Worm (Caenorhabditis elegans) whole organism, young adult: ENCODE data around the gene elt-4.

Experiments used
- B0019.2 ChIP-seq: fragments of 200-800 bp; sonication (Bioruptor generic); conservative IDR thresholded peaks from 2 replicates; pipeline ENCODE4 v1.3.6; 2022; ENCODE audit warnings: missing genetic modification reagents, missing genetic modification characterization, missing compliant biosample characterization
- B0035.1 ChIP-seq: sonication (generic microtip); optimal IDR thresholded peaks from 2 replicates; lab custom pipeline; 2016; ENCODE audit warnings: missing genetic modification characterization, mild to moderate bottlenecking, missing compliant biosample characterization, missing genotype, missing genetic modification reagents
- F22D6.2 ChIP-seq: sonication (generic microtip); optimal IDR thresholded peaks from 2 replicates; lab custom pipeline; 2016; ENCODE audit warnings: mild to moderate bottlenecking, missing genetic modification characterization, missing compliant biosample characterization
- F33H1.4 ChIP-seq: fragments of 200-800 bp; sonication (Bioruptor generic); IDR thresholded peaks from 2 replicates; pipeline ENCODE4 v1.3.6; 2022; ENCODE audit warnings: missing genetic modification reagents, missing genetic modification characterization, missing compliant biosample characterization
- F37B4.10 ChIP-seq: fragments of 200-800 bp; sonication (Bioruptor generic); IDR thresholded peaks from 2 replicates; pipeline ENCODE4 v1.3.6; 2022; ENCODE audit warnings: missing genetic modification characterization, missing compliant biosample characterization
- K11D2.4 ChIP-seq: fragments of 200-800 bp; sonication (Bioruptor generic); IDR thresholded peaks from 2 replicates; pipeline ENCODE4 v1.3.6; 2022; ENCODE audit warnings: missing genetic modification reagents, missing genetic modification characterization, missing compliant biosample characterization
- K12H6.12 ChIP-seq: fragments of 200-800 bp; sonication (Bioruptor generic); optimal IDR thresholded peaks from 2 replicates; lab custom pipeline; 2018; ENCODE audit warnings: mild to moderate bottlenecking, missing genetic modification characterization, missing compliant biosample characterization
- T07F8.4 ChIP-seq: sonication (generic microtip); optimal IDR thresholded peaks from 2 replicates; lab custom pipeline; 2016; ENCODE audit warnings: mild to moderate bottlenecking, missing genetic modification characterization, moderate library complexity, missing compliant biosample characterization
- Y53F4B.3 ChIP-seq: fragments of 200-800 bp; sonication (Bioruptor generic); IDR thresholded peaks from 2 replicates; pipeline ENCODE4 v1.3.6; 2022; ENCODE audit warnings: missing genetic modification reagents, missing genetic modification characterization, missing compliant biosample characterization
- Y53G8AR.9 ChIP-seq: fragments of 200-800 bp; sonication (Bioruptor generic); conservative IDR thresholded peaks from 2 replicates; pipeline ENCODE4 v1.3.6; 2022; ENCODE audit warnings: missing genetic modification reagents, missing genetic modification characterization, missing compliant biosample characterization
- ZK185.1 ChIP-seq: sonication (generic microtip); optimal IDR thresholded peaks from 2 replicates; lab custom pipeline; 2016; ENCODE audit warnings: mild to moderate bottlenecking, missing genetic modification characterization, missing compliant biosample characterization; ENCODE audit not compliant: poor library complexity, severe bottlenecking
- akir-1 ChIP-seq: fragments of 200-800 bp; sonication (Bioruptor generic); optimal IDR thresholded peaks from 2 replicates; lab custom pipeline; 2018; ENCODE audit warnings: mild to moderate bottlenecking, missing genetic modification characterization, moderate library complexity, missing compliant biosample characterization
- aptf-2 ChIP-seq: fragments of 200-800 bp; sonication (Bioruptor generic); conservative IDR thresholded peaks from 2 replicates; pipeline ENCODE4 v1.3.6; 2022; ENCODE audit warnings: missing genetic modification reagents, missing genetic modification characterization, missing compliant biosample characterization
- aptf-3 ChIP-seq: fragments of 200-800 bp; sonication (Bioruptor generic); IDR thresholded peaks from 2 replicates; pipeline ENCODE4 v1.3.6; 2022; ENCODE audit warnings: missing genetic modification characterization, missing compliant biosample characterization
- atf-7 ChIP-seq: sonication (generic microtip); optimal IDR thresholded peaks from 2 replicates; lab custom pipeline; 2017; ENCODE audit warnings: mild to moderate bottlenecking, missing genetic modification characterization, missing compliant biosample characterization
- attf-6 ChIP-seq: fragments of 200-800 bp; sonication (Bioruptor generic); IDR thresholded peaks from 2 replicates; pipeline ENCODE4 v1.3.6; 2022; ENCODE audit warnings: missing genetic modification reagents, missing genetic modification characterization, missing compliant biosample characterization
- bed-1 ChIP-seq: fragments of 200-800 bp; sonication (Bioruptor generic); IDR thresholded peaks from 2 replicates; pipeline ENCODE4 v1.3.6; 2022; ENCODE audit warnings: missing genetic modification reagents, missing genetic modification characterization, missing compliant biosample characterization
- ccch-3 ChIP-seq: fragments of 200-800 bp; sonication (Bioruptor generic); optimal IDR thresholded peaks from 2 replicates; lab custom pipeline; 2018; ENCODE audit warnings: mild to moderate bottlenecking, missing genetic modification characterization, missing compliant biosample characterization
- ceh-100 ChIP-seq: fragments of 200-800 bp; sonication (Bioruptor generic); IDR thresholded peaks from 2 replicates; pipeline ENCODE4 v1.3.6; 2022; ENCODE audit warnings: missing genetic modification reagents, missing genetic modification characterization, missing compliant biosample characterization
- ceh-27 ChIP-seq: fragments of 200-800 bp; sonication (Bioruptor generic); optimal IDR thresholded peaks from 2 replicates; lab custom pipeline; 2018; ENCODE audit warnings: mild to moderate bottlenecking, missing genetic modification characterization, moderate library complexity, missing compliant biosample characterization
- egl-44 ChIP-seq: fragments of 200-800 bp; sonication (Bioruptor generic); IDR thresholded peaks from 2 replicates; pipeline ENCODE4 v1.3.6; 2022; ENCODE audit warnings: missing genetic modification reagents, missing genetic modification characterization, missing compliant biosample characterization
- hlh-12 ChIP-seq: sonication (generic microtip); optimal IDR thresholded peaks from 2 replicates; lab custom pipeline; 2016; ENCODE audit warnings: missing genetic modification characterization, missing compliant biosample characterization
- hmg-1.2 ChIP-seq: fragments of 200-800 bp; sonication (Bioruptor generic); IDR thresholded peaks from 2 replicates; pipeline ENCODE4 v1.3.6; 2022; ENCODE audit warnings: missing genetic modification reagents, missing genetic modification characterization, missing compliant biosample characterization
- let-607 ChIP-seq, 2 experiments: fragments of 200-800 bp in 1 of 2; sonication (Bioruptor generic) in 1 of 2; sonication (generic microtip) in 1 of 2; optimal IDR thresholded peaks; 2 replicates each; lab custom pipeline; 2016 to 2018; ENCODE audit warnings: mild to moderate bottlenecking in 2 of 2, missing compliant biosample characterization in 2 of 2, missing genetic modification characterization in 2 of 2, moderate library complexity in 2 of 2, missing genotype in 1 of 2
- lin-26 ChIP-seq: fragments of 200-800 bp; sonication (Bioruptor generic); IDR thresholded peaks from 2 replicates; pipeline ENCODE4 v1.3.6; 2022; ENCODE audit warnings: missing genetic modification reagents, missing genetic modification characterization, missing compliant biosample characterization
- lir-1 ChIP-seq: fragments of 200-800 bp; sonication (Bioruptor generic); conservative IDR thresholded peaks from 2 replicates; pipeline ENCODE4 v1.3.6; 2022; ENCODE audit warnings: missing genetic modification reagents, missing genetic modification characterization, missing compliant biosample characterization
- madf-6 ChIP-seq: fragments of 200-800 bp; sonication (Bioruptor generic); IDR thresholded peaks from 2 replicates; pipeline ENCODE4 v1.3.6; 2022; ENCODE audit warnings: missing genetic modification reagents, missing genetic modification characterization, missing compliant biosample characterization
- mel-28 ChIP-seq: sonication (generic microtip); optimal IDR thresholded peaks from 2 replicates; lab custom pipeline; 2016; ENCODE audit warnings: borderline replicate concordance, mild to moderate bottlenecking, missing genetic modification characterization, missing compliant biosample characterization
- nfyb-1 ChIP-seq: fragments of 200-800 bp; sonication (Bioruptor generic); IDR thresholded peaks from 2 replicates; pipeline ENCODE4 v1.3.6; 2022; ENCODE audit warnings: missing genetic modification reagents, missing genetic modification characterization, missing compliant biosample characterization
- nhr-120 ChIP-seq: fragments of 200-800 bp; sonication (Bioruptor generic); IDR thresholded peaks from 2 replicates; pipeline ENCODE4 v1.3.6; 2022; ENCODE audit warnings: missing genetic modification characterization, missing compliant biosample characterization
- nhr-179 ChIP-seq: sonication (generic microtip); optimal IDR thresholded peaks from 2 replicates; lab custom pipeline; 2016; ENCODE audit warnings: mild to moderate bottlenecking, missing genetic modification characterization, missing compliant biosample characterization
- nhr-90 ChIP-seq: sonication (generic microtip); optimal IDR thresholded peaks from 2 replicates; lab custom pipeline; 2016; ENCODE audit warnings: missing genotype, mild to moderate bottlenecking, missing genetic modification characterization, missing compliant biosample characterization
- snpc-1.3 ChIP-seq: sonication (generic microtip); optimal IDR thresholded peaks from 2 replicates; lab custom pipeline; 2017; ENCODE audit warnings: missing genetic modification characterization, mild to moderate bottlenecking, missing compliant biosample characterization, antibody characterized with exemption, moderate library complexity, missing genotype, missing genetic modification reagents; ENCODE audit not compliant: insufficient read depth
- tbp1 ChIP-seq: fragments of 200-800 bp; sonication (Bioruptor generic); optimal IDR thresholded peaks from 2 replicates; lab custom pipeline; 2018; ENCODE audit warnings: mild to moderate bottlenecking, missing genetic modification characterization, missing compliant biosample characterization
- tbx-9 ChIP-seq: sonication (generic microtip); optimal IDR thresholded peaks from 2 replicates; lab custom pipeline; 2016; ENCODE audit warnings: borderline replicate concordance, missing genetic modification characterization, inconsistent platforms, missing compliant biosample characterization
- unc-130 ChIP-seq: sonication (generic microtip); optimal IDR thresholded peaks from 2 replicates; lab custom pipeline; 2016; ENCODE audit warnings: missing genetic modification reagents, missing genetic modification characterization, missing compliant biosample characterization

The elt-4 gene

ce11 chrX:10491044-10491443 lies 15.7 kb downstream of the elt-4 start, which contains the start of gene C33D3.5:
Gene C33D3.5, plus strand, starts transcription at chrX:10491344.
- TF ChIP-seq let-607 (tag; optimal IDR thresholded peaks at IDR 0.05; lab: Kevin White, UChicago) (no peak), F33H1.4 (no peak), lin-26 (GFP tag; lab: Robert Waterston, UW) (no peak), tbx-9 (tag; lab: Kevin White, UChicago) (no peak), tbp1 (GFP tag; lab: Kevin White, UChicago) (no peak)

ce11 chrX:10491875-10492523 lies 16.7 kb downstream of the elt-4 start:
- no peak for TF ChIP-seq egl-44 (GFP tag; lab: Robert Waterston, UW)
- no peak for TF ChIP-seq ZK185.1 (tag; lab: Kevin White, UChicago)
- TF ChIP-seq lir-1 (GFP tag; lab: Robert Waterston, UW): no peak
- no peak for TF ChIP-seq nhr-120

ce11 chrX:10499590-10499989 lies 24.3 kb downstream of the elt-4 start, which contains the start of gene vab-3:
Gene vab-3, plus strand, starts transcription at chrX:10499890.
- TF ChIP-seq nhr-90: no peak
- no peak for TF ChIP-seq tbx-9 (tag; lab: Kevin White, UChicago)
- no peak for TF ChIP-seq mel-28
- TF ChIP-seq nhr-120: no peak
- no peak for TF ChIP-seq F37B4.10 (GFP tag; lab: Robert Waterston, UW)
- no peak for TF ChIP-seq akir-1 (GFP tag; lab: Kevin White, UChicago)
- no peak for TF ChIP-seq T07F8.4 (tag; lab: Kevin White, UChicago)

- TF ChIP-seq ceh-100 (no peak), lir-1 (GFP tag; lab: Robert Waterston, UW) (no peak), mel-28 (no peak), aptf-2 (no peak), hlh-12 (tag; lab: Kevin White, UChicago) (no peak), K11D2.4 (no peak), nhr-120 (no peak), ccch-3 (GFP tag; lab: Kevin White, UChicago) (no peak), T07F8.4 (tag; lab: Kevin White, UChicago) (no peak), ceh-27 (GFP tag; lab: Kevin White, UChicago) (no peak), atf-7 (tag; lab: Kevin White, UChicago) (no peak), Y53G8AR.9 (GFP tag; lab: Robert Waterston, UW) (no peak), nfyb-1 (no peak)
- TF ChIP-seq, all 124 proteins: peak for 0
These were observed 28.1 kb downstream of the elt-4 start for ce11 chrX:10503393-10503792.

- TF ChIP-seq B0019.2: no peak
- TF ChIP-seq attf-6 (GFP tag; lab: Robert Waterston, UW): no peak
- no peak for TF ChIP-seq Y53F4B.3 (GFP tag; lab: Robert Waterston, UW)
- TF ChIP-seq bed-1 (GFP tag; lab: Robert Waterston, UW): no peak
- TF ChIP-seq madf-6: no peak
- TF ChIP-seq K12H6.12 (tag; lab: Kevin White, UChicago): no peak
These were observed 29.9 kb downstream of the elt-4 start for ce11 chrX:10505193-10505592.

- TF ChIP-seq B0035.1 (tag; lab: Kevin White, UChicago) (no peak), nhr-179 (tag; lab: Kevin White, UChicago) (no peak), snpc-1.3 (tag; lab: Kevin White, UChicago) (no peak), aptf-3 (GFP tag; lab: Robert Waterston, UW) (no peak), unc-130 (GFP tag; lab: Kevin White, UChicago) (no peak), lin-26 (GFP tag; lab: Robert Waterston, UW) (no peak), hmg-1.2 (no peak), F22D6.2 (no peak)
- TF ChIP-seq, all 124 proteins: peak for 0
These were observed 32.6 kb downstream of the elt-4 start for ce11 chrX:10507971-10508370.
